Fruit fly (Drosophila melanogaster): Measurements from ENCODE around the gene Polr3C.
A peak's percentile ranks its signal among the peaks of the same experiment; 100 is the strongest.

DNA sequence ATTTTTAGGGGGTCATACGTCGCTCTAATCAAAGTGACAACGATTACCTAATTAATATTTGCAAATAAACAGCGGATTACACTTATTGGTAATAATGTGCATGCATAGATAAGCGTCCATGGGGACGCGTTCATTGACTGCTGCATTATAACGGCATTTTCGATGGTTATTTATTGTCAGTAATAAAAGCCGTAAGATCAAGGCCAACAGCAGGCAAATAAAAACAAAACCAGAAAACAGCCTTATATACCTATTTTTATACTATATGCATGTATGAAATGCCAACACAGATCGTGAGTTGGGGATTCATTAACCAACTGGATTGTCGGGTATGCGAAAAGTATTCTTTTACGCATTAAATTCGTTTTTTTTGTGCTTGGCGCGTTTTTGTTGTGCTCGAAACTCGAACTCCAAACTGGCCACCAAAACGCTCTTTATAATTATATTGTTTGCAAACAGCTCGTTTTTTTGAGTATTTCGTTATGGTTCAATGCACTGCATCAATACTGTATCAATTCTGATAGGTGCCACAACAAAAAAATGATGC, 9.4 kb upstream of the Polr3C start:
- TF ChIP-seq fd96Ca (GFP tag; IDR thresholded peaks at IDR 0.05): no peak
- TF ChIP-seq CG34367 (tag; optimal IDR thresholded peaks at IDR 0.05): no peak
- no peak for TF ChIP-seq CG4496 (GFP tag; IDR thresholded peaks at IDR 0.05)
- TF ChIP-seq CG8159 (tag; optimal IDR thresholded peaks at IDR 0.05): no peak
- TF ChIP-seq CG14655 (GFP tag; optimal IDR thresholded peaks at IDR 0.05): no peak
- no peak for TF ChIP-seq Pif1A (GFP tag; optimal IDR thresholded peaks at IDR 0.05)
- no peak for TF ChIP-seq Ets98B (GFP tag; IDR thresholded peaks at IDR 0.05)
- no peak for TF ChIP-seq CG13204 (GFP tag; optimal IDR thresholded peaks at IDR 0.05)
- TF ChIP-seq CG8301 (tag; optimal IDR thresholded peaks at IDR 0.05): no peak
- TF ChIP-seq CG9948 (tag; optimal IDR thresholded peaks at IDR 0.05): no peak
- TF ChIP-seq EcR (GFP tag; optimal IDR thresholded peaks at IDR 0.05): peak; percentile 91
- no peak for TF ChIP-seq gl (tag; optimal IDR thresholded peaks at IDR 0.05)

Data from whole organism, pupa.